Fruit fly (Drosophila melanogaster): Measurements from ENCODE around the gene CG34012.

CG34012 gene

dm6 chr3L:11097982-11098663 is 11.2 kb downstream of the CG34012 start, which contains the start of the genes Irbp18 and APP-BP1 (continued):
- TF ChIP-seq lilli (GFP tag; optimal IDR thresholded peaks at IDR 0.05) (peak; percentile 97), Bdp1 (GFP tag; optimal IDR thresholded peaks at IDR 0.05) (peak; percentile 90), sd (tag; optimal IDR thresholded peaks at IDR 0.05) (no peak), sens (GFP tag) (peak; percentile 99), CG4854 (GFP tag; optimal IDR thresholded peaks at IDR 0.05) (peak; percentile 95), NC2β (GFP tag; optimal IDR thresholded peaks at IDR 0.05) (peak; percentile 93), eve (GFP tag; optimal IDR thresholded peaks at IDR 0.05) (no peak), crc (GFP tag; optimal IDR thresholded peaks at IDR 0.05) (peak; percentile 91), vnd (GFP tag; IDR thresholded peaks at IDR 0.05; ENCODE audit: partially characterized antibody) (no peak), Xrp1 (GFP tag; IDR thresholded peaks at IDR 0.05) (peak; percentile 93), CG5180 (GFP tag; optimal IDR thresholded peaks at IDR 0.05) (peak; percentile 82), insv (GFP tag; optimal IDR thresholded peaks at IDR 0.05) (peak in 1 of 2 experiments; percentile 74), CG6791 (GFP tag; IDR thresholded peaks at IDR 0.05; ENCODE audit: partially characterized antibody) (no peak; the same call in 2 of the 3 replicates), Camta (GFP tag; optimal IDR thresholded peaks at IDR 0.05) (peak; percentile 94), ewg (GFP tag; optimal IDR thresholded peaks at IDR 0.05) (peak; percentile 87), Ravus (GFP tag; IDR thresholded peaks at IDR 0.05) (peak; percentile 76), Lhr (GFP tag; optimal IDR thresholded peaks at IDR 0.05) (peak; percentile 84), rib (GFP tag; IDR thresholded peaks at IDR 0.05) (peak; percentile 87), MESR4 (GFP tag; optimal IDR thresholded peaks at IDR 0.05) (peak; percentile 31), CG7963 (GFP tag; IDR thresholded peaks at IDR 0.05; ENCODE audit: partially characterized antibody) (no peak), CG7928 (GFP tag; optimal IDR thresholded peaks at IDR 0.05) (peak; percentile 69), fd96Cb (tag; optimal IDR thresholded peaks at IDR 0.05) (peak; percentile 89), C15 (GFP tag; IDR thresholded peaks at IDR 0.05) (peak; percentile 77; the same call in 2 of the 3 replicates), Dip2 (GFP tag; IDR thresholded peaks at IDR 0.05) (no peak), Doc2 (GFP tag; IDR thresholded peaks at IDR 0.05) (peak; percentile 36; the same call in 1 of the 2 replicates), croc (GFP tag; conservative IDR thresholded peaks at IDR 0.05) (peak; percentile 72), CG34224 (GFP tag; IDR thresholded peaks at IDR 0.05; ENCODE audit: partially characterized antibody) (no peak), CG31441 (GFP tag; IDR thresholded peaks at IDR 0.05) (peak; percentile 95), Ptx1 (GFP tag; IDR thresholded peaks at IDR 0.05) (peak; percentile 90), CG31365 (tag; optimal IDR thresholded peaks at IDR 0.05) (peak; percentile 69), ems (GFP tag; optimal IDR thresholded peaks at IDR 0.05) (peak; percentile 96), Rx (GFP tag; IDR thresholded peaks at IDR 0.05) (peak; percentile 83), CG14965 (GFP tag; optimal IDR thresholded peaks at IDR 0.05; ENCODE audit: borderline replicate concordance) (peak; percentile 50), CG32767 (GFP tag; IDR thresholded peaks at IDR 0.05) (peak; percentile 85), CG14860 (GFP tag; IDR thresholded peaks at IDR 0.05; ENCODE audit: partially characterized antibody) (no peak), CG10979 (tag; optimal IDR thresholded peaks at IDR 0.05) (peak; percentile 90), Abd-B (GFP tag; optimal IDR thresholded peaks at IDR 0.05) (peak; percentile 94), D19A (tag; optimal IDR thresholded peaks at IDR 0.05) (peak; percentile 86), gcm2 (GFP tag; optimal IDR thresholded peaks at IDR 0.05) (peak; percentile 86), CG8290 (GFP tag; optimal IDR thresholded peaks at IDR 0.05) (peak; percentile 87), CG8290 (tag; optimal IDR thresholded peaks at IDR 0.05) (peak; percentile 81 to 92), tio (GFP tag; optimal IDR thresholded peaks at IDR 0.05) (peak; percentile 98)
